Fruit fly (Drosophila melanogaster) S2 (cell line): ENCODE measurements around the gene CG15336.

Experiments
- CG8478 ChIP-seq: fragments of >200 bp; optimal IDR thresholded peaks from 2 replicates; lab custom pipeline; 2018
- CTCF ChIP-seq, 2 experiments: fragments of >200 bp; optimal IDR thresholded peaks; 2 replicates each; lab custom pipeline; 2018

DNA sequence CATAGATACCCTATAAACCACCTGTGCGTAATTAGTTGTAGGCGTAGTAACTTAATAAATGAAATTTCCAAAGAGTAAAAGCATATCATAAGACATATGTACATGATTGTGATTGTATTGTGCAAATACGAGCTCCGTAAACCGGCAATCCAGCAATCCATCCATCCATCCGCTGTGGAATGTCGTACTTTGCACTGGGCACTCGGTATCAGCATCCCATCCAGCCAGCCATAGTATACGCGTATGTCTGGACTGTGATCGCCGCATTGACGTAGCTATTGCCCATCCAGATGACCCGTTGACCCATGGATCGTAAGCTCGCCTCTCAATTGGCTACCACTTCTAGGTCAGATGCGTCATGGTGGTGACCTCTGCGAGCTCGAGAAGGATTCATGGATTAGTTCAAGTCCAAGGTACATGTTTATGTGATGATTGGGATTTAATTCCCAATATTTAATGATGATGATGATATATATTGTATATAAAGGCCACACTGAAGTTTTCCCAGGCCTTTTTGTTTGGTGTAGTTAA is 11.3 kb downstream of the CG15336 start:
- TF ChIP-seq CG8478 (lab: Kevin White, UChicago) (no peak), CTCF (optimal IDR thresholded peaks at IDR 0.05; lab: Kevin White, UChicago) (no peak)
